Worm (Caenorhabditis elegans) whole organism, L1 larva: ENCODE data around the gene Y37H2A.11.

ENCODE experiments used
- ama-1 ChIP-seq: fragments of 150-350 bp; optimal IDR thresholded peaks from 2 replicates; lab custom pipeline; 2014
- ces-1 ChIP-seq: fragments of 150-350 bp; optimal IDR thresholded peaks from 2 replicates; lab custom pipeline; 2014; ENCODE audit warnings: missing biosample characterization, missing genetic modification reagents, missing genetic modification characterization
- fos-1 ChIP-seq: fragments of 150-350 bp; optimal IDR thresholded peaks from 2 replicates; lab custom pipeline; 2014; ENCODE audit warnings: missing biosample characterization, missing genetic modification characterization
- rnt-1 ChIP-seq: sonication (generic microtip); optimal IDR thresholded peaks from 2 replicates; lab custom pipeline; 2016; ENCODE audit warnings: mild to moderate bottlenecking, missing genetic modification characterization, moderate library complexity, missing compliant biosample characterization
- unc-86 ChIP-seq: sonication (generic microtip); optimal IDR thresholded peaks from 2 replicates; lab custom pipeline; 2016; ENCODE audit warnings: missing genetic modification characterization, missing compliant biosample characterization

DNA sequence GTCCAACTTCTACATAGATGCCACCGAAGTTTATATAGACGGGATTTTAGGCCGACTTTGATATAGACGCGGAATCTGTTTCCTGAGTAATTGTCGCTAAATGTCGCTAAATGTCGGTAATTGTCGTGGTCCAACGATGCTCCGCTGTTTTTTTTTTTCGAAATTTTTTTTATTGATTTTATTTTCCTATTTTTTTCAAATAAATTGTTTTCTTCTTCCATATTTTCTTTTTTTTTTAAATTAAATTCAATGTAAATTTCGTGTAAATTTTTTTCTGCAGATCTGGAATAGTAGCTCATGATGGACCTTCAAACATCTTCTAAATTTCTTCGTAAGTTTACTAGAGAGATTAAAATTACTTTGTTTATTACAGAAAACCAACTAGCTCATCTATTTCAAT lies 43.6 kb downstream of the Y37H2A.11 start, which contains the start of gene C31G12.3:
- no peak for TF ChIP-seq unc-86 (tag; lab: Kevin White, UChicago)
- TF ChIP-seq ces-1 (GFP tag; lab: Kevin White, UChicago): no peak
- no peak for TF ChIP-seq rnt-1 (tag; lab: Kevin White, UChicago)
- TF ChIP-seq ama-1: no peak
- TF ChIP-seq fos-1 (tag; lab: Kevin White, UChicago): no peak
